Worm (Caenorhabditis elegans) whole organism, early embryonic: ENCODE results near the gene unc-36.

ENCODE experiments used
- B0310.2 ChIP-seq: sonication (generic microtip); optimal IDR thresholded peaks from 2 replicates; lab custom pipeline; 2016; ENCODE audit warnings: mild to moderate bottlenecking, missing genetic modification characterization, missing compliant biosample characterization
- F13C5.2 ChIP-seq: sonication (generic microtip); optimal IDR thresholded peaks from 2 replicates; lab custom pipeline; 2017; ENCODE audit warnings: mild to moderate bottlenecking, missing genetic modification characterization, inconsistent platforms, missing compliant biosample characterization
- aly-1 ChIP-seq: sonication (generic microtip); optimal IDR thresholded peaks from 2 replicates; lab custom pipeline; 2016; ENCODE audit warnings: missing genetic modification characterization, missing compliant biosample characterization
- ama-1 ChIP-seq: fragments of 150-350 bp; optimal IDR thresholded peaks from 2 replicates; lab custom pipeline; 2014
- ceh-13 ChIP-seq: fragments of 200-800 bp; sonication (Bioruptor generic); optimal IDR thresholded peaks from 2 replicates; lab custom pipeline; 2018; ENCODE audit warnings: mild to moderate bottlenecking, missing genetic modification characterization, missing compliant biosample characterization
- ceh-36 ChIP-seq: sonication (generic microtip); optimal IDR thresholded peaks from 2 replicates; lab custom pipeline; 2016; ENCODE audit warnings: missing genetic modification characterization, inconsistent platforms, missing compliant biosample characterization
- ets-7 ChIP-seq: sonication (generic microtip); optimal IDR thresholded peaks from 2 replicates; lab custom pipeline; 2016; ENCODE audit warnings: missing genotype, missing genetic modification characterization, missing compliant biosample characterization
- flt-1 ChIP-seq: fragments of 200-800 bp; sonication (Bioruptor generic); IDR thresholded peaks from 2 replicates; pipeline ENCODE4 v1.3.6; 2022; ENCODE audit warnings: missing genetic modification characterization, missing compliant biosample characterization
- hmbx-1 ChIP-seq: sonication (generic microtip); optimal IDR thresholded peaks from 2 replicates; lab custom pipeline; 2016; ENCODE audit warnings: mild to moderate bottlenecking, missing genetic modification characterization, missing compliant biosample characterization
- hmg-4 ChIP-seq: fragments of 200-800 bp; sonication (Bioruptor generic); optimal IDR thresholded peaks from 2 replicates; lab custom pipeline; 2018; ENCODE audit warnings: mild to moderate bottlenecking, missing genetic modification characterization, missing compliant biosample characterization
- hnd-1 ChIP-seq: sonication (generic microtip); optimal IDR thresholded peaks from 2 replicates; lab custom pipeline; 2016; ENCODE audit warnings: missing genetic modification characterization, missing compliant biosample characterization
- pes-1 ChIP-seq: fragments of 200-800 bp; sonication (Bioruptor generic); IDR thresholded peaks from 2 replicates; pipeline ENCODE4 v1.3.6; 2022; ENCODE audit warnings: missing genetic modification reagents, missing genetic modification characterization, missing compliant biosample characterization
- scrt-1 ChIP-seq: fragments of 200-800 bp; sonication (Bioruptor generic); IDR thresholded peaks from 2 replicates; pipeline ENCODE4 v1.3.6; 2022; ENCODE audit warnings: missing genetic modification characterization, missing compliant biosample characterization
- sea-1 ChIP-seq: fragments of 200-800 bp; sonication (Bioruptor generic); conservative IDR thresholded peaks from 2 replicates; pipeline ENCODE4 v1.3.6; 2022; ENCODE audit warnings: missing genetic modification characterization, missing compliant biosample characterization
- tbx-11 ChIP-seq: fragments of 200-800 bp; sonication (Bioruptor generic); IDR thresholded peaks from 2 replicates; pipeline ENCODE4 v1.3.6; 2022; ENCODE audit warnings: missing genetic modification characterization, missing compliant biosample characterization
- tbx-37 ChIP-seq: fragments of 200-800 bp; sonication (Bioruptor generic); conservative IDR thresholded peaks from 2 replicates; pipeline ENCODE4 v1.3.6; 2022; ENCODE audit warnings: missing genetic modification reagents, missing genetic modification characterization, missing compliant biosample characterization
- tra-4 ChIP-seq: sonication (generic microtip); optimal IDR thresholded peaks from 2 replicates; lab custom pipeline; 2017; ENCODE audit warnings: missing genetic modification characterization, missing compliant biosample characterization

unc-36 gene

ce11 chrIII:8201117-8201516, at the start of gene unc-36:
TSS of gene unc-36 (minus strand) at chrIII:8201217.
- no peak for TF ChIP-seq ets-7 (tag; lab: Kevin White, UChicago)

ce11 chrIII:8250007-8250683, 49.1 kb upstream of the unc-36 start, which contains the start of gene knl-1:
TSS of gene knl-1 (plus strand) at chrIII:8250632.
- TF ChIP-seq ets-7 (tag; lab: Kevin White, UChicago) (no peak), ceh-13 (GFP tag; lab: Kevin White, UChicago) (no peak), F13C5.2 (peak; percentile 51), hmg-4 (peak; percentile 54)

- TF ChIP-seq ceh-13 (GFP tag; lab: Kevin White, UChicago): no peak
- no peak for TF ChIP-seq F13C5.2
- TF ChIP-seq ets-7 (tag; lab: Kevin White, UChicago): no peak
- no peak for TF ChIP-seq flt-1 (GFP tag; lab: Robert Waterston, UW)
- no peak for TF ChIP-seq ama-1 (lab: Kevin White, UChicago)
- TF ChIP-seq pes-1: no peak
- TF ChIP-seq sea-1 (GFP tag; lab: Robert Waterston, UW): no peak
- TF ChIP-seq tbx-37 (GFP tag; lab: Robert Waterston, UW): no peak
- no peak for TF ChIP-seq hmbx-1
- TF ChIP-seq tbx-11 (GFP tag; lab: Robert Waterston, UW): no peak
- TF ChIP-seq tra-4: no peak
- no peak for TF ChIP-seq hnd-1 (tag; lab: Kevin White, UChicago)
- TF ChIP-seq aly-1 (tag; lab: Kevin White, UChicago): no peak
- TF ChIP-seq ceh-36 (tag; lab: Kevin White, UChicago): no peak
- TF ChIP-seq B0310.2 (tag; lab: Kevin White, UChicago): no peak
- TF ChIP-seq hmg-4: no peak
- TF ChIP-seq scrt-1 (GFP tag; lab: Robert Waterston, UW): no peak
Observed at ce11 chrIII:8249381-8249780, 48.4 kb upstream of the unc-36 start, which contains the start of the genes C02F5.10 and C02F5.2. TSS of gene C02F5.10 (minus strand) at chrIII:8249481. TSS of gene C02F5.2 (plus strand) at chrIII:8249619.

ce11 chrIII:8247051-8247450, 46.0 kb upstream of the unc-36 start, which contains the start of gene C02F5.13:
TSS of gene C02F5.13 (plus strand) at chrIII:8247351.
- TF ChIP-seq ama-1 (lab: Kevin White, UChicago) (no peak), B0310.2 (tag; lab: Kevin White, UChicago) (no peak), scrt-1 (GFP tag; lab: Robert Waterston, UW) (no peak), ceh-36 (tag; lab: Kevin White, UChicago) (no peak), tbx-11 (GFP tag; lab: Robert Waterston, UW) (no peak), tra-4 (no peak), flt-1 (GFP tag; lab: Robert Waterston, UW) (no peak), pes-1 (no peak)

ce11 chrIII:8245591-8245990, 44.6 kb upstream of the unc-36 start, which contains the start of gene C02F5.3:
TSS of gene C02F5.3 (plus strand) at chrIII:8245891.
- TF ChIP-seq aly-1 (tag; lab: Kevin White, UChicago): no peak
- no peak for TF ChIP-seq tbx-37 (GFP tag; lab: Robert Waterston, UW)
- TF ChIP-seq B0310.2 (tag; lab: Kevin White, UChicago): no peak
- no peak for TF ChIP-seq hnd-1 (tag; lab: Kevin White, UChicago)
- TF ChIP-seq ama-1 (lab: Kevin White, UChicago): no peak
- no peak for TF ChIP-seq tbx-11 (GFP tag; lab: Robert Waterston, UW)
- TF ChIP-seq F13C5.2: no peak
- TF ChIP-seq hmg-4: no peak
- TF ChIP-seq tra-4: no peak
- TF ChIP-seq sea-1 (GFP tag; lab: Robert Waterston, UW): no peak
- TF ChIP-seq ets-7 (tag; lab: Kevin White, UChicago): no peak
- TF ChIP-seq ceh-13 (GFP tag; lab: Kevin White, UChicago): no peak
- no peak for TF ChIP-seq hmbx-1
- no peak for TF ChIP-seq ceh-36 (tag; lab: Kevin White, UChicago)
- TF ChIP-seq scrt-1 (GFP tag; lab: Robert Waterston, UW): no peak
- TF ChIP-seq flt-1 (GFP tag; lab: Robert Waterston, UW): no peak
- TF ChIP-seq pes-1: no peak

- TF ChIP-seq hnd-1 (tag; lab: Kevin White, UChicago) (no peak), ama-1 (lab: Kevin White, UChicago) (no peak), scrt-1 (GFP tag; lab: Robert Waterston, UW) (no peak), sea-1 (GFP tag; lab: Robert Waterston, UW) (no peak), tra-4 (no peak), flt-1 (GFP tag; lab: Robert Waterston, UW) (no peak), F13C5.2 (no peak), hmg-4 (no peak), ceh-13 (GFP tag; lab: Kevin White, UChicago) (no peak), ceh-36 (tag; lab: Kevin White, UChicago) (no peak)
Observed at ce11 chrIII:8244052-8244451, 43.0 kb upstream of the unc-36 start, which contains the start of the genes pbs-6 and cids-1. TSS of gene pbs-6 (minus strand) at chrIII:8244092. TSS of gene cids-1 (plus strand) at chrIII:8244445.

- TF ChIP-seq ama-1 (lab: Kevin White, UChicago) (no peak), flt-1 (GFP tag; lab: Robert Waterston, UW) (no peak), B0310.2 (tag; lab: Kevin White, UChicago) (no peak), sea-1 (GFP tag; lab: Robert Waterston, UW) (no peak), scrt-1 (GFP tag; lab: Robert Waterston, UW) (no peak), hnd-1 (tag; lab: Kevin White, UChicago) (no peak), ceh-13 (GFP tag; lab: Kevin White, UChicago) (no peak), hmg-4 (no peak), pes-1 (no peak), ets-7 (tag; lab: Kevin White, UChicago) (no peak), tra-4 (no peak), ceh-36 (tag; lab: Kevin White, UChicago) (no peak), hmbx-1 (no peak), tbx-37 (GFP tag; lab: Robert Waterston, UW) (no peak), F13C5.2 (no peak), aly-1 (tag; lab: Kevin White, UChicago) (no peak), tbx-11 (GFP tag; lab: Robert Waterston, UW) (no peak)
Observed at ce11 chrIII:8242809-8243208, 41.8 kb upstream of the unc-36 start, which contains the start of gene C02F5.12. TSS of gene C02F5.12 (minus strand) at chrIII:8243029.
